Worm (Caenorhabditis elegans) whole organism, mixed stage, embryonic: Measurements from ENCODE around the gene tbx-9.

Experiments used
- elt-1 ChIP-seq: sonication (generic microtip); optimal IDR thresholded peaks from 2 replicates; lab custom pipeline; 2017; ENCODE audit warnings: missing genetic modification characterization, mild to moderate bottlenecking, missing compliant biosample characterization, antibody characterized with exemption, moderate library complexity, borderline replicate concordance; ENCODE audit not compliant: insufficient read depth
- nhr-12 ChIP-seq: fragments of 150-350 bp; optimal IDR thresholded peaks from 2 replicates; lab custom pipeline; 2014; ENCODE audit warnings: missing biosample characterization, missing genetic modification characterization

- TF ChIP-seq elt-1 (tag; lab: Kevin White, UChicago) (no peak), nhr-12 (no peak)
These were observed 38.0 kb upstream of the tbx-9 start for ce11 chrIII:10379632-10380031.
